Worm (Caenorhabditis elegans): ENCODE data around the gene anoh-1.

- no peak for TF ChIP-seq F16B12.6 (tag; optimal IDR thresholded peaks at IDR 0.05)
- no peak for TF ChIP-seq zag-1 (tag; optimal IDR thresholded peaks at IDR 0.05)
- TF ChIP-seq ztf-11 (tag; optimal IDR thresholded peaks at IDR 0.05) = no peak
These were observed 20.7 kb downstream of the anoh-1 start for ce11 chrIII:13267046-13267445.
